Worm (Caenorhabditis elegans): Measurements from ENCODE around the gene F10B5.3.

DNA sequence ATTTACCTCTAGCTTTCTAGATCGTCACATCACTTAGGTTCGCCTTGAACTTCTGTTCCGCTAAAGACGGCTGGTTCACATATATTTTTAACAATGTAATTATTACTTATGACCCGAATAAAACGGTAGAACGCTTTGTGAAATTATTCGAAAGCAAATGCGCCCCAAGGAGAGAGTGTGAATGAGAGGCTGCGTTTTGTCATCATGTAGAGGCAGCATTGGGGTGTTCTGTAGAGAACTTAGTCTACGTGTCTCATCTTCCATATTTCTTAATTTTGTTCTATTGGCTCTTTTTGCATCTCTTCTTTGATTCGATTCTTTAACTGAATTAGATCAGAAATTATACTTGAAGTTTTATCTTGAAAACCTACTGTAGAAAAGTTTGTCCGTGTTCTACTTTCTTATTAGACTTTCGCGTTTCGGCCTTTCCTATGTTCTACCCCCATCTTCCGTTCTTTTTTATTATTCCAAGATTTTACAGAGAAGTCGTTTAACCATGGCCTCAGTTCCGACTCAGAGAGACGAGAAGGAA, 11.7 kb downstream of the F10B5.3 start, which contains the start of gene cdc-48.2:
- TF ChIP-seq ama-1 (optimal IDR thresholded peaks at IDR 0.05) (no peak), pqm-1 (tag; optimal IDR thresholded peaks at IDR 0.05) (no peak), sox-4 (tag; optimal IDR thresholded peaks at IDR 0.05) (no peak), F13H6.1 (tag; optimal IDR thresholded peaks at IDR 0.05) (no peak), pros-1 (tag; optimal IDR thresholded peaks at IDR 0.05) (no peak), nhr-11 (tag; optimal IDR thresholded peaks at IDR 0.05) (no peak), ets-4 (tag; optimal IDR thresholded peaks at IDR 0.05) (no peak)

Measured in whole organism, late embryonic.